Worm (Caenorhabditis elegans) whole organism, mixed stage, embryonic: ENCODE results near the gene dsl-6.

Source experiments
- ceh-43 ChIP-seq: fragments of 200-800 bp; sonication (Bioruptor generic); optimal IDR thresholded peaks from 2 replicates; lab custom pipeline; 2018; ENCODE audit warnings: mild to moderate bottlenecking, missing genetic modification characterization, moderate library complexity, missing compliant biosample characterization
- drap-1 ChIP-seq: fragments of 200-800 bp; sonication (Bioruptor generic); optimal IDR thresholded peaks from 3 replicates; lab custom pipeline; 2018; ENCODE audit warnings: mild to moderate bottlenecking, missing genetic modification characterization, missing compliant biosample characterization
- elt-1 ChIP-seq: sonication (generic microtip); optimal IDR thresholded peaks from 2 replicates; lab custom pipeline; 2017; ENCODE audit warnings: missing genetic modification characterization, mild to moderate bottlenecking, missing compliant biosample characterization, antibody characterized with exemption, moderate library complexity, borderline replicate concordance; ENCODE audit not compliant: insufficient read depth
- lin-13 ChIP-seq: fragments of 150-350 bp; optimal IDR thresholded peaks from 2 replicates; lab custom pipeline; 2014; ENCODE audit warnings: missing biosample characterization, missing genetic modification characterization
- lin-32 ChIP-seq: fragments of 200-800 bp; sonication (Bioruptor generic); optimal IDR thresholded peaks from 2 replicates; lab custom pipeline; 2018; ENCODE audit warnings: mild to moderate bottlenecking, missing genetic modification characterization, missing compliant biosample characterization
- nhr-237 ChIP-seq: fragments of 150-350 bp; optimal IDR thresholded peaks from 2 replicates; lab custom pipeline; 2014; ENCODE audit warnings: missing biosample characterization, missing genetic modification characterization
- nhr-28 ChIP-seq: fragments of 150-350 bp; optimal IDR thresholded peaks from 2 replicates; lab custom pipeline; 2014; ENCODE audit warnings: missing biosample characterization, missing genetic modification characterization
- nhr-76 ChIP-seq: sonication (generic microtip); optimal IDR thresholded peaks from 2 replicates; lab custom pipeline; 2017; ENCODE audit warnings: missing biosample characterization, missing genetic modification characterization
- snpc-4 ChIP-seq: fragments of 150-350 bp; optimal IDR thresholded peaks from 2 replicates; lab custom pipeline; 2014; ENCODE audit warnings: missing biosample characterization, missing genetic modification characterization
- unc-39 ChIP-seq: fragments of 150-350 bp; optimal IDR thresholded peaks from 2 replicates; lab custom pipeline; 2014; ENCODE audit warnings: missing biosample characterization, missing genetic modification characterization
- unc-62 ChIP-seq: fragments of 150-350 bp; optimal IDR thresholded peaks from 2 replicates; lab custom pipeline; 2014; ENCODE audit warnings: missing biosample characterization, missing genetic modification reagents, missing genetic modification characterization

- TF ChIP-seq unc-39 (no peak), drap-1 (no peak), elt-1 (no peak), nhr-76 (no peak), lin-13 (tag; lab: Kevin White, UChicago) (no peak), snpc-4 (tag; lab: Kevin White, UChicago) (no peak), lin-32 (no peak), nhr-28 (no peak), nhr-237 (tag; lab: Kevin White, UChicago) (no peak), unc-62 (GFP tag; lab: Kevin White, UChicago) (no peak), ceh-43 (GFP tag; lab: Kevin White, UChicago) (no peak)
These were observed 25.6 kb downstream of the dsl-6 start, which contains the start of gene cbd-1 for ce11 chrIV:11372366-11372997.
